Fruit fly (Drosophila melanogaster): ENCODE measurements around the gene rdgA.

rdgA gene

dm6 chrX:9004333-9004732 is 97.5 kb downstream of the rdgA start (continued):
- TF ChIP-seq CG11723 (GFP tag; optimal IDR thresholded peaks at IDR 0.05) (no peak), CG5953 (GFP tag; IDR thresholded peaks at IDR 0.05) (no peak), CG15514 (GFP tag; optimal IDR thresholded peaks at IDR 0.05) (peak; percentile 44), Scr (GFP tag; IDR thresholded peaks at IDR 0.05; ENCODE audit: partially characterized antibody) (no peak), GATAe (GFP tag; conservative IDR thresholded peaks at IDR 0.05) (no peak), CG1603 (tag; optimal IDR thresholded peaks at IDR 0.05) (no peak), Atf-2 (GFP tag; optimal IDR thresholded peaks at IDR 0.05) (no peak), hkb (optimal IDR thresholded peaks at IDR 0.05) (no peak), hkb (GFP tag; IDR thresholded peaks at IDR 0.05) (peak; percentile 38; the same call in 1 of the 2 replicates), CG6689 (GFP tag; IDR thresholded peaks at IDR 0.05) (peak; percentile 35; the same call in 1 of the 2 replicates), zfh1 (GFP tag; IDR thresholded peaks at IDR 0.05) (0 out of 3 replicates have a peak, but pooled peaks have one; percentile 22), Fer2 (tag; optimal IDR thresholded peaks at IDR 0.05) (no peak), p53 (GFP tag; optimal IDR thresholded peaks at IDR 0.05) (no peak), CG30020 (tag; optimal IDR thresholded peaks at IDR 0.05) (no peak), CG10462 (GFP tag; optimal IDR thresholded peaks at IDR 0.05) (no peak), HLH54F (GFP tag; optimal IDR thresholded peaks at IDR 0.05) (no peak), CG9609 (GFP tag; optimal IDR thresholded peaks at IDR 0.05) (no peak), fd64A (GFP tag; optimal IDR thresholded peaks at IDR 0.05) (no peak), MESR4 (GFP tag; optimal IDR thresholded peaks at IDR 0.05) (no peak), CG15696 (tag; optimal IDR thresholded peaks at IDR 0.05) (peak; percentile 1), cas (GFP tag; IDR thresholded peaks at IDR 0.05) (no peak), Trl (optimal IDR thresholded peaks at IDR 0.05) (no peak), Trl (GFP tag; optimal IDR thresholded peaks at IDR 0.05) (no peak), CG1792 (GFP tag; optimal IDR thresholded peaks at IDR 0.05) (no peak), tx (GFP tag; optimal IDR thresholded peaks at IDR 0.05) (no peak), lbe (GFP tag; optimal IDR thresholded peaks at IDR 0.05) (no peak), Dip3 (GFP tag; optimal IDR thresholded peaks at IDR 0.05) (no peak), tap (tag; optimal IDR thresholded peaks at IDR 0.05) (no peak), mld (GFP tag; IDR thresholded peaks at IDR 0.05; ENCODE audit: partially characterized antibody) (no peak), CG6683 (GFP tag; optimal IDR thresholded peaks at IDR 0.05) (no peak), CG14050 (GFP tag; IDR thresholded peaks at IDR 0.05) (peak; percentile 19; the same call in 1 of the 3 replicates), sisA (GFP tag; IDR thresholded peaks at IDR 0.05) (peak; percentile 53; the same call in 1 of the 2 replicates), CG14441 (GFP tag; IDR thresholded peaks at IDR 0.05) (peak; percentile 42), CG31365 (tag; optimal IDR thresholded peaks at IDR 0.05) (no peak), corto (GFP tag; optimal IDR thresholded peaks at IDR 0.05) (no peak), caup (GFP tag; optimal IDR thresholded peaks at IDR 0.05; ENCODE audit: severe bottlenecking) (peak; percentile 2), Hsf (GFP tag; optimal IDR thresholded peaks at IDR 0.05) (no peak), wek (GFP tag; optimal IDR thresholded peaks at IDR 0.05) (no peak), wdn (GFP tag; IDR thresholded peaks at IDR 0.05) (no peak), crol (GFP tag; IDR thresholded peaks at IDR 0.05) (no peak), Eip74EF (GFP tag; optimal IDR thresholded peaks at IDR 0.05) (no peak), TFAM (GFP tag; optimal IDR thresholded peaks at IDR 0.05) (no peak), schlank (tag; optimal IDR thresholded peaks at IDR 0.05) (no peak), h (optimal IDR thresholded peaks at IDR 0.05) (no peak), sens (GFP tag) (peak; percentile 13), Nf-YA (GFP tag; IDR thresholded peaks at IDR 0.05) (no peak), dysf (GFP tag; IDR thresholded peaks at IDR 0.05) (peak; percentile 55; the same call in 2 of the 3 replicates), BtbVII (GFP tag; optimal IDR thresholded peaks at IDR 0.05) (peak; percentile 32), fu2 (GFP tag; optimal IDR thresholded peaks at IDR 0.05) (no peak), kay (GFP tag; optimal IDR thresholded peaks at IDR 0.05) (no peak), odd (GFP tag; optimal IDR thresholded peaks at IDR 0.05) (no peak), esg (GFP tag; conservative IDR thresholded peaks at IDR 0.05) (no peak; the same call in 1 of the 2 replicates), D19B (GFP tag; optimal IDR thresholded peaks at IDR 0.05) (peak; percentile 0)

Measured in whole organism, embryonic.